Worm (Caenorhabditis elegans) whole organism, L4 larva: Measurements from ENCODE around the gene tag-209.
A peak's percentile ranks its signal among the peaks of the same experiment; 100 is the strongest.

Experiments
- F26F4.8 ChIP-seq: fragments of 200-800 bp; sonication (Bioruptor generic); conservative IDR thresholded peaks from 2 replicates; pipeline ENCODE4 v1.3.6; 2022; ENCODE audit warnings: missing genetic modification characterization, missing compliant biosample characterization
- F37D6.2 ChIP-seq: sonication (generic microtip); optimal IDR thresholded peaks from 2 replicates; lab custom pipeline; 2016; ENCODE audit warnings: mild to moderate bottlenecking, missing genetic modification characterization, missing compliant biosample characterization
- R02D3.7 ChIP-seq: fragments of 150-350 bp; sonication (generic microtip); optimal IDR thresholded peaks from 3 replicates; lab custom pipeline; 2014; ENCODE audit warnings: missing biosample characterization, missing genetic modification characterization
- Y48G9A.11 ChIP-seq: fragments of 200-800 bp; sonication (Bioruptor generic); IDR thresholded peaks from 2 replicates; pipeline ENCODE4 v1.3.6; 2022; ENCODE audit warnings: missing genetic modification reagents, missing genetic modification characterization, missing compliant biosample characterization
- ZK546.5 ChIP-seq, 2 experiments: sonication (generic microtip); optimal IDR thresholded peaks; 2 replicates each; lab custom pipeline; 2017; ENCODE audit warnings: missing biosample characterization in 2 of 2, missing genetic modification characterization in 2 of 2
- aly-2 ChIP-seq: sonication (generic microtip); optimal IDR thresholded peaks from 2 replicates; lab custom pipeline; 2018; ENCODE audit warnings: missing biosample characterization, missing genetic modification characterization
- arid-1 ChIP-seq: fragments of 200-800 bp; sonication (Bioruptor generic); conservative IDR thresholded peaks from 2 replicates; pipeline ENCODE4 v1.3.6; 2022; ENCODE audit warnings: missing genetic modification reagents, missing genetic modification characterization, missing compliant biosample characterization
- attf-4 ChIP-seq: sonication (generic microtip); optimal IDR thresholded peaks from 3 replicates; lab custom pipeline; 2017; ENCODE audit warnings: missing biosample characterization, missing genetic modification characterization
- ceh-28 ChIP-seq: fragments of 150-350 bp; optimal IDR thresholded peaks from 2 replicates; lab custom pipeline; 2014; ENCODE audit warnings: missing biosample characterization, missing genetic modification reagents, missing genetic modification characterization
- ceh-32 ChIP-seq: sonication (generic microtip); optimal IDR thresholded peaks from 2 replicates; lab custom pipeline; 2016; ENCODE audit warnings: mild to moderate bottlenecking, missing genetic modification characterization, missing compliant biosample characterization; ENCODE audit not compliant: poor library complexity
- cey-2 ChIP-seq: sonication (generic microtip); optimal IDR thresholded peaks from 3 replicates; lab custom pipeline; 2017; ENCODE audit warnings: missing genetic modification characterization, mild to moderate bottlenecking, missing compliant biosample characterization, antibody characterized with exemption, borderline replicate concordance; ENCODE audit not compliant: insufficient read depth
- ctbp-1 ChIP-seq: fragments of 200-800 bp; sonication (Bioruptor generic); IDR thresholded peaks from 2 replicates; pipeline ENCODE4 v1.3.6; 2022; ENCODE audit warnings: missing genetic modification reagents, missing genetic modification characterization, missing compliant biosample characterization
- daf-12 ChIP-seq: fragments of 150-350 bp; optimal IDR thresholded peaks from 2 replicates; lab custom pipeline; 2014; ENCODE audit warnings: missing biosample characterization, missing genetic modification reagents, missing genetic modification characterization
- daf-19 ChIP-seq: fragments of 200-800 bp; sonication (Bioruptor generic); conservative IDR thresholded peaks from 2 replicates; pipeline ENCODE4 v1.3.6; 2022; ENCODE audit warnings: missing genetic modification characterization, missing compliant biosample characterization
- dmd-6 ChIP-seq: fragments of 200-800 bp; sonication (Bioruptor generic); IDR thresholded peaks from 2 replicates; pipeline ENCODE4 v1.3.6; 2022; ENCODE audit warnings: missing genetic modification reagents, missing genetic modification characterization, missing compliant biosample characterization
- egl-43 ChIP-seq: fragments of 200-800 bp; sonication (Bioruptor generic); IDR thresholded peaks from 2 replicates; pipeline ENCODE4 v1.3.6; 2022; ENCODE audit warnings: missing genetic modification reagents, missing genetic modification characterization, missing compliant biosample characterization
- fkh-10 ChIP-seq: fragments of 150-350 bp; optimal IDR thresholded peaks from 2 replicates; lab custom pipeline; 2014; ENCODE audit warnings: missing biosample characterization, missing genetic modification reagents, missing genetic modification characterization
- hlh-30 ChIP-seq: sonication (generic microtip); optimal IDR thresholded peaks from 2 replicates; lab custom pipeline; 2017; ENCODE audit warnings: antibody characterized with exemption, mild to moderate bottlenecking, missing genetic modification characterization, missing compliant biosample characterization; ENCODE audit not compliant: insufficient read depth
- jun-1 ChIP-seq: fragments of 150-350 bp; optimal IDR thresholded peaks from 2 replicates; lab custom pipeline; 2014; ENCODE audit warnings: missing biosample characterization, missing genetic modification reagents, missing genetic modification characterization
- lin-1 ChIP-seq: fragments of 200-800 bp; sonication (Bioruptor generic); IDR thresholded peaks from 2 replicates; pipeline ENCODE4 v1.3.6; 2022; ENCODE audit warnings: missing genetic modification reagents, missing genetic modification characterization, missing compliant biosample characterization
- lin-13 ChIP-seq: fragments of 150-350 bp; optimal IDR thresholded peaks from 2 replicates; lab custom pipeline; 2014; ENCODE audit warnings: missing biosample characterization, missing genetic modification reagents, missing genetic modification characterization
- lin-38 ChIP-seq: fragments of 200-800 bp; sonication (Bioruptor generic); IDR thresholded peaks from 2 replicates; pipeline ENCODE4 v1.3.6; 2022; ENCODE audit warnings: missing genetic modification reagents, missing genetic modification characterization, missing compliant biosample characterization
- lir-3 ChIP-seq: sonication (generic microtip); optimal IDR thresholded peaks from 2 replicates; lab custom pipeline; 2016; ENCODE audit warnings: mild to moderate bottlenecking, missing genetic modification characterization, missing compliant biosample characterization
- lsy-2 ChIP-seq, 2 experiments: fragments of 150-350 bp in 1 of 2; sonication (generic microtip) in 1 of 2; optimal IDR thresholded peaks; 2 replicates each; lab custom pipeline; 2014 to 2017; ENCODE audit warnings: missing biosample characterization in 2 of 2, missing genetic modification characterization in 2 of 2
- madf-5 ChIP-seq, 2 experiments: fragments of 200-800 bp; sonication (Bioruptor generic); IDR thresholded peaks; 2 replicates each; pipeline ENCODE4 v1.3.6; 2022; ENCODE audit warnings: missing compliant biosample characterization in 2 of 2, missing genetic modification characterization in 2 of 2
- mdt-29 ChIP-seq: fragments of 200-800 bp; sonication (Bioruptor generic); IDR thresholded peaks from 2 replicates; pipeline ENCODE4 v1.3.6; 2022; ENCODE audit warnings: missing genetic modification reagents, missing genetic modification characterization, missing compliant biosample characterization
- mes-2 ChIP-seq: sonication (generic microtip); optimal IDR thresholded peaks from 2 replicates; lab custom pipeline; 2016; ENCODE audit warnings: missing genotype, mild to moderate bottlenecking, missing genetic modification characterization, missing compliant biosample characterization; ENCODE audit not compliant: poor library complexity, severe bottlenecking
- nhr-25 ChIP-seq: sonication (generic microtip); optimal IDR thresholded peaks from 2 replicates; lab custom pipeline; 2017; ENCODE audit warnings: missing genetic modification characterization, mild to moderate bottlenecking, missing compliant biosample characterization, antibody characterized with exemption, moderate library complexity, borderline replicate concordance; ENCODE audit not compliant: insufficient read depth
- nhr-28 ChIP-seq: fragments of 150-350 bp; optimal IDR thresholded peaks from 2 replicates; lab custom pipeline; 2014; ENCODE audit warnings: missing biosample characterization, missing genetic modification characterization
- nhr-6 ChIP-seq: fragments of 150-350 bp; optimal IDR thresholded peaks from 2 replicates; lab custom pipeline; 2014; ENCODE audit warnings: missing biosample characterization, missing genetic modification characterization
- pha-4 ChIP-seq, 2 experiments: fragments of 150-350 bp in 1 of 2; fragments of 200-800 bp in 1 of 2; sonication (Bioruptor generic) in 1 of 2; IDR thresholded peaks in 1 of 2; optimal IDR thresholded peaks in 1 of 2; 2 replicates each; pipeline versions ENCODE4 v1.3.6 to Lab custom; 2014 to 2022; ENCODE audit warnings: missing genetic modification characterization in 2 of 2, missing genetic modification reagents in 2 of 2, missing biosample characterization in 1 of 2, missing compliant biosample characterization in 1 of 2
- pqm-1 ChIP-seq: sonication (generic microtip); optimal IDR thresholded peaks from 2 replicates; lab custom pipeline; 2017; ENCODE audit warnings: missing biosample characterization, missing genetic modification characterization
- sdz-12 ChIP-seq: fragments of 200-800 bp; sonication (Bioruptor generic); optimal IDR thresholded peaks from 2 replicates; lab custom pipeline; 2018; ENCODE audit warnings: mild to moderate bottlenecking, missing genetic modification characterization, missing compliant biosample characterization
- set-16 ChIP-seq: fragments of 200-800 bp; sonication (Bioruptor generic); IDR thresholded peaks from 2 replicates; pipeline ENCODE4 v1.3.6; 2022; ENCODE audit warnings: missing genetic modification reagents, missing genetic modification characterization, missing compliant biosample characterization
- snpc-1.2 ChIP-seq: fragments of 200-800 bp; sonication (Bioruptor generic); IDR thresholded peaks from 2 replicates; pipeline ENCODE4 v1.3.6; 2022; ENCODE audit warnings: missing genetic modification reagents, missing genetic modification characterization, missing compliant biosample characterization
- spr-1 ChIP-seq: sonication (generic microtip); optimal IDR thresholded peaks from 2 replicates; lab custom pipeline; 2016; ENCODE audit warnings: mild to moderate bottlenecking, missing genetic modification characterization, missing compliant biosample characterization
- tag-97 ChIP-seq: fragments of 200-800 bp; sonication (Bioruptor generic); IDR thresholded peaks from 2 replicates; pipeline ENCODE4 v1.3.6; 2022; ENCODE audit warnings: missing genetic modification characterization, missing compliant biosample characterization
- unc-130 ChIP-seq: sonication (generic microtip); optimal IDR thresholded peaks from 2 replicates; lab custom pipeline; 2016; ENCODE audit warnings: missing genetic modification reagents, missing genetic modification characterization, missing compliant biosample characterization
- unc-62 ChIP-seq, 3 experiments: fragments of 150-350 bp in 1 of 3; sonication (generic microtip); optimal IDR thresholded peaks in 2 of 3; peaks in 1 of 3; 1 replicate in 1 of 3; 2 replicates in 2 of 3; lab custom pipeline; 2014 to 2017; ENCODE audit warnings: missing biosample characterization in 3 of 3, missing genetic modification characterization in 3 of 3, missing genetic modification reagents in 3 of 3, missing genotype in 1 of 3
- zag-1 ChIP-seq: fragments of 150-350 bp; optimal IDR thresholded peaks from 2 replicates; lab custom pipeline; 2014; ENCODE audit warnings: missing biosample characterization, missing genetic modification characterization
- ztf-11 ChIP-seq: fragments of 150-350 bp; optimal IDR thresholded peaks from 2 replicates; lab custom pipeline; 2014; ENCODE audit warnings: missing biosample characterization, missing genetic modification characterization

tag-209 gene

DNA sequence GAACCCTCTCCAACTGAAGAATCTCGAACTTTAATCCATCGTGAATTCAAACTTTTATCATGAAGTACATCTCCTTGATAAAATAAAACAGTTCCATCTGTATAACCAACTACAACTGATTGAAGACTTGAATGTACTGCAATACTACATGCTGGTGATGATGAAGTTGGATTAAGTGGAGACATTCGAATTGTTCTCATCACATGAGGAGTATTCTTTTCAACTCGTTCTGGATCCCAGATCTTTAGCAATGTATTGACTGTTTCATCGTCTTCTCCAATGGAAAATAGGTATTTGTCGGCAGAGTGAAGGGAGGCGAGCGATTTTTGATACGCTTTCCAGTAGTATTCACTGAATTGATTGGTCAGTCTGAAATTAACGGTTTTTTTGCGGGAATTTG is 5.5 kb downstream of the tag-209 start:
- TF ChIP-seq F37D6.2 (no peak), unc-62 (GFP tag; optimal IDR thresholded peaks at IDR 0.05 in 1 of 2; lab: Kevin White, UChicago) (peak in 1 of 2 experiments; percentile 96), unc-62 (tag; optimal IDR thresholded peaks at IDR 0.05; lab: Kevin White, UChicago) (no peak)

DNA sequence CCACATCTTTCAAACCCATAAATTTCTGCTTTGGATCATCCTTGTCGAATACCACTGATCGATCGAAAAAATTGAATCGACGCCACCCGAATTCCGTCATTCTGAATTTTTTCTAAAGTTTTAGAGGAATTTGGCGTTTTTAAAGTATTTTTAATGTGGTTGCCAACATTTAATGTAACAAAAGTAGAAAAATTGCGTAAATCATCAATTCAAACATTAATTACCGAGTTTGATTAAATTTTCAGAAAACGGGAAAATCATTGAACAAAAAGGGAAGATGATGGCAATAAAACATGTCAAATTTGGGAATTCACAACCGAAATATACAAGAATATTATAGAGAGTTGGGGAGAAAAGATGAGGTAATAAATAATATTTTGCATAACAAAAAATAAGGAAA is 6.3 kb downstream of the tag-209 start, which contains the start of gene vps-11:
Gene vps-11, minus strand, starts transcription at position 101 of the 400 bp plus-strand sequence.
- TF ChIP-seq madf-5 (GFP tag; IDR thresholded peaks at IDR 0.05; lab: Robert Waterston, UW) = no peak
- TF ChIP-seq nhr-25 (tag; lab: Kevin White, UChicago) = no peak
- no peak for TF ChIP-seq ceh-32 (tag; lab: Kevin White, UChicago)
- no peak for TF ChIP-seq ctbp-1 (GFP tag; lab: Robert Waterston, UW)
- no peak for TF ChIP-seq F26F4.8 (GFP tag; lab: Robert Waterston, UW)

DNA sequence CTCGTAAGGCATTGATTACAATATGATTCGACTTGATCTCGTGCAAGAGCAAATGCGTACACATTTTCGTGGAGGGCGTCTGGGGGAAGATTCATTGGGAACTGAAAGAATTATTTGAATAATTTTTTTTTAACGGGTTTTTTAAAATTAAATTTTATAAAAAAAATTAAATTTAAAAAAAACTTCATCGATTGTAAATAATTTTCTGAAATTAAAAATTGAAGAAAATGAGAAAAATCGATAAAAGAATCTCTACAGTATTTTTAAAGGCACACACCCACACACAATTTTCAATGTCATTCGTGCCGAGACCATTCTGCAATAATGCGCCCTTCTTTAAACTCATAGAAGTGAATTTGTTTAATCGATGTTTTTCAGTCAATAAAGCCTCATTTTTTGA is 9.1 kb downstream of the tag-209 start, which contains the start of gene set-14:
Gene set-14, minus strand, starts transcription at position 101 of the 400 bp plus-strand sequence.
- TF ChIP-seq jun-1 (tag; lab: Kevin White, UChicago) (no peak), dmd-6 (GFP tag; lab: Robert Waterston, UW) (no peak), ZK546.5 (tag; optimal IDR thresholded peaks at IDR 0.05; lab: Kevin White, UChicago) (no peak), ceh-28 (tag; lab: Kevin White, UChicago) (no peak), mdt-29 (GFP tag; lab: Robert Waterston, UW) (no peak), lir-3 (tag; lab: Kevin White, UChicago) (no peak), zag-1 (tag; lab: Kevin White, UChicago) (no peak), egl-43 (GFP tag; lab: Robert Waterston, UW) (no peak)
- TF ChIP-seq, all 104 proteins: peak for 0

DNA sequence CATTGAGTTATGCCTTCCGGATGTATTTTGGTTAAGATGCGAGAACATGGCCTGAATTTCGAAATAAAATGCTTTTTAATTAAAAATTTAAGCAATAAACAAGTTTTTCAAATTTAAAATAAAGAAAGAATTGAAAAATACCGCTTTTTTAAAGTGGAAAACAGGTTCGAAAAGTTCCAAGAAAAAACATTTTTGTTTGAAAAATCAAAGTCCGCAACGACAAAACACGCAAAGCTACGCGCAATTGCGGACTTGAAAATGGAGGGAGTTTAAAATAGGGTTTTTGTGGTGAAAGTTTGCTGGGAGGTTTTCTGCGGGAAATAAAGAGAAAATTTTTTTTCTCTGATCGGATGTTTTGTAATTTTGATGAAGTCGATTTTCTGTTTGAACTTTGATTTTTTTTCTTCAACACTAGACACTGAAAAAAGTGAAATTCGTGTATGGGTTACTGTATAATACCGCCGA is 11.3 kb downstream of the tag-209 start, which contains the start of gene npp-19:
Gene npp-19, minus strand, starts transcription at position 51 of the 465 bp plus-strand sequence.
- TF ChIP-seq ctbp-1 (GFP tag; lab: Robert Waterston, UW) (no peak), lin-38 (GFP tag; lab: Robert Waterston, UW) (peak; percentile 74), hlh-30 (peak; percentile 27), egl-43 (GFP tag; lab: Robert Waterston, UW) (no peak), spr-1 (tag; lab: Kevin White, UChicago) (no peak), cey-2 (tag; lab: Kevin White, UChicago) (no peak), unc-130 (no peak), set-16 (GFP tag; lab: Robert Waterston, UW) (no peak), snpc-1.2 (GFP tag; lab: Robert Waterston, UW) (no peak), pqm-1 (no peak), zag-1 (tag; lab: Kevin White, UChicago) (no peak), attf-4 (tag; lab: Kevin White, UChicago) (no peak), dmd-6 (GFP tag; lab: Robert Waterston, UW) (peak; percentile 35; the same call in 1 of the 2 replicates), daf-12 (no peak), F26F4.8 (GFP tag; lab: Robert Waterston, UW) (no peak), arid-1 (no peak), lir-3 (tag; lab: Kevin White, UChicago) (no peak), F37D6.2 (no peak), lin-1 (no peak), lin-13 (GFP tag; lab: Kevin White, UChicago) (no peak), nhr-6 (tag; lab: Kevin White, UChicago) (peak; percentile 32), tag-97 (GFP tag; lab: Robert Waterston, UW) (no peak), mdt-29 (GFP tag; lab: Robert Waterston, UW) (no peak), pha-4 (GFP tag; IDR thresholded peaks at IDR 0.05; lab: Robert Waterston, UW) (0 out of 2 replicates have a peak, but pooled peaks have one; percentile 51), pha-4 (tag; optimal IDR thresholded peaks at IDR 0.05; lab: Kevin White, UChicago) (peak; percentile 59), lsy-2 (tag; optimal IDR thresholded peaks at IDR 0.05; lab: Kevin White, UChicago) (peak in 1 of 2 experiments; percentile 86), daf-19 (no peak), ztf-11 (tag; lab: Kevin White, UChicago) (no peak), sdz-12 (no peak), mes-2 (tag; lab: Kevin White, UChicago) (peak; percentile 83), fkh-10 (GFP tag; lab: Kevin White, UChicago) (no peak), ZK546.5 (tag; optimal IDR thresholded peaks at IDR 0.05; lab: Kevin White, UChicago) (no peak), aly-2 (tag; lab: Kevin White, UChicago) (no peak), ceh-32 (tag; lab: Kevin White, UChicago) (no peak), Y48G9A.11 (no peak), nhr-28 (tag; lab: Kevin White, UChicago) (no peak), R02D3.7 (no peak)
